Worm (Caenorhabditis elegans): ENCODE data around the gene best-20.

Gene best-20

ce11 chrIV:3765457-3765856, 9.4 kb downstream of the best-20 start:
- TF ChIP-seq rnt-1 (tag; optimal IDR thresholded peaks at IDR 0.05), result peak; percentile 34
- no peak for TF ChIP-seq ceh-90 (tag; optimal IDR thresholded peaks at IDR 0.05)

- TF ChIP-seq dpl-1 (GFP tag; optimal IDR thresholded peaks at IDR 0.05) (no peak), efl-1 (optimal IDR thresholded peaks at IDR 0.05) (no peak), efl-1 (GFP tag; optimal IDR thresholded peaks at IDR 0.05 in 1 of 2) (no peak), vab-15 (tag; optimal IDR thresholded peaks at IDR 0.05) (no peak), C16A3.4 (tag; optimal IDR thresholded peaks at IDR 0.05) (no peak), tlp-1 (tag; optimal IDR thresholded peaks at IDR 0.05) (no peak), alr-1 (tag; optimal IDR thresholded peaks at IDR 0.05; ENCODE audit: borderline replicate concordance) (no peak), unc-130 (tag; optimal IDR thresholded peaks at IDR 0.05) (no peak), aly-2 (tag; optimal IDR thresholded peaks at IDR 0.05) (no peak), elt-2 (tag; optimal IDR thresholded peaks at IDR 0.05) (no peak), unc-98 (GFP tag; IDR thresholded peaks at IDR 0.05) (no peak), ceh-63 (GFP tag; optimal IDR thresholded peaks at IDR 0.05) (no peak)
Measured at ce11 chrIV:3766589-3766988, 10.6 kb downstream of the best-20 start, which contains the start of gene vab-2. TSS of gene vab-2 (minus strand) at chrIV:3766826.

ce11 chrIV:3767749-3768148, 11.7 kb downstream of the best-20 start:
- TF ChIP-seq sup-37 (GFP tag; optimal IDR thresholded peaks at IDR 0.05) (no peak), alr-1 (tag; optimal IDR thresholded peaks at IDR 0.05; ENCODE audit: borderline replicate concordance) (no peak), snpc-4 (tag; optimal IDR thresholded peaks at IDR 0.05) (no peak), ceh-63 (GFP tag; optimal IDR thresholded peaks at IDR 0.05) (no peak), unc-62 (GFP tag; optimal IDR thresholded peaks at IDR 0.05) (no peak), fkh-8 (tag; optimal IDR thresholded peaks at IDR 0.05) (no peak), aly-2 (tag; optimal IDR thresholded peaks at IDR 0.05) (no peak), ces-1 (GFP tag; optimal IDR thresholded peaks at IDR 0.05) (no peak), ceh-88 (GFP tag; IDR thresholded peaks at IDR 0.05) (no peak), nhr-77 (tag; optimal IDR thresholded peaks at IDR 0.05) (no peak), nhr-84 (tag; optimal IDR thresholded peaks at IDR 0.05) (no peak), C16A3.4 (tag; optimal IDR thresholded peaks at IDR 0.05) (no peak), isw-1 (GFP tag; IDR thresholded peaks at IDR 0.05) (no peak)

ce11 chrIV:3774160-3774559, 18.1 kb downstream of the best-20 start:
- TF ChIP-seq sox-4 (tag; optimal IDR thresholded peaks at IDR 0.05) (peak; percentile 67), lin-35 (GFP tag; optimal IDR thresholded peaks at IDR 0.05) (peak in 1 of 2 experiments; percentile 7), nhr-71 (tag; optimal IDR thresholded peaks at IDR 0.05) (peak; percentile 42), sptf-1 (tag; optimal IDR thresholded peaks at IDR 0.05) (no peak), fkh-8 (tag; optimal IDR thresholded peaks at IDR 0.05) (peak; percentile 88), dsc-1 (tag; optimal IDR thresholded peaks at IDR 0.05) (peak; percentile 85), pax-3 (tag; optimal IDR thresholded peaks at IDR 0.05) (peak; percentile 20), nhr-85 (tag) (no peak), nhr-47 (tag; optimal IDR thresholded peaks at IDR 0.05) (peak; percentile 48)

- TF ChIP-seq snu-23 (GFP tag; optimal IDR thresholded peaks at IDR 0.05) (no peak), dpl-1 (GFP tag; optimal IDR thresholded peaks at IDR 0.05) (no peak), unc-86 (tag; optimal IDR thresholded peaks at IDR 0.05) (no peak), efl-1 (optimal IDR thresholded peaks at IDR 0.05) (no peak), efl-1 (GFP tag; optimal IDR thresholded peaks at IDR 0.05 in 1 of 2) (peak in 1 of 2 experiments; percentile 7), efl-3 (GFP tag; optimal IDR thresholded peaks at IDR 0.05) (no peak), nhr-11 (tag; optimal IDR thresholded peaks at IDR 0.05) (no peak), egl-27 (tag; optimal IDR thresholded peaks at IDR 0.05) (no peak), aha-1 (tag; optimal IDR thresholded peaks at IDR 0.05) (no peak)
Measured at ce11 chrIV:3781539-3781938, 25.5 kb downstream of the best-20 start.
